Worm (Caenorhabditis elegans) whole organism, L4/young adult: Measurements from ENCODE around the gene calf-1.

Experiments
- W03F9.2 ChIP-seq: fragments of 150-350 bp; optimal IDR thresholded peaks from 2 replicates; lab custom pipeline; 2014; ENCODE audit warnings: missing biosample characterization, missing genetic modification characterization
- him-1 ChIP-seq: sonication (generic microtip); optimal IDR thresholded peaks from 2 replicates; lab custom pipeline; 2016; ENCODE audit warnings: missing genotype, missing genetic modification reagents, missing genetic modification characterization, missing compliant biosample characterization

DNA sequence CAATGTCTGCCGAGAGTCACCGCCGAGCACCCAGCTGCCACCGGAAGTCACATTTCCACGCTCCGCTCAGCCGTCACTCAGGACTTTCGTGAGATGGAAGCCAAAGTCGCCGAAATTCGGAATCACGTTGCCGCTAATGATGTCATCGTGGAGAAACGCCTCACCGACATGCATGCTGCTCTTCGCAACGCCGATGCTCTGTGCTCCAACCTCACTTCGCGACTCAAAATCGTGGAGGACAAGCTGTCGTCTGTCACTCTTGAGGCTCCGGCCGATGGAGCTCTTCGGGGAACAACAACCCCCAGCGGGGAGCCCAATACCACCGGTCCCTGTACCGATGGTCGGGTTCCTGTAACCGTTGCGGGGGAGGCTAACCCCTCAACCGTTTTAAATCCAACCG lies 27.7 kb upstream of the calf-1 start:
- TF ChIP-seq him-1 (tag; lab: Kevin White, UChicago) (no peak), W03F9.2 (tag; lab: Kevin White, UChicago) (no peak)
